Worm (Caenorhabditis elegans): ENCODE measurements around the gene erh-1.

DNA sequence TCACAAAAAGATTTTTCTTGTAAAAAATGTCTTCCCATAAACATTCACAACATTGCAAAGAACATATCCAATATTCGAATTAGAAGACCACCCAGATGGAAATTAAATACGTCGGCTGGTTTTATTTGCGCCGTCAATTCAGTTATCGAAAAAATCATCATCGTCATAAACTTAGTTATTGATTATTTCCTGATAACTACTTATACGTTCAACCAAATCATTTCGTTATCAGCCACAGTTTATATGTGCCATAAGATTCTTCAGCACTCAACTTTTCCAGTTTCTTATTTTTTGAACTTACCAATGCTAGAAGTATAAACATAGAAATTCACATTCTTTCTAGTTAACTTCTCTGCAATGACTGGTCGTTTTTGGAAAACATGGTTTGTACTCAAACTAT, 1.7 kb upstream of the erh-1 start:
- TF ChIP-seq flt-1 (GFP tag; IDR thresholded peaks at IDR 0.05) (no peak), cog-1 (tag; optimal IDR thresholded peaks at IDR 0.05) (no peak), klf-2 (GFP tag; conservative IDR thresholded peaks at IDR 0.05) (no peak), ztf-29 (GFP tag; IDR thresholded peaks at IDR 0.05) (no peak), med-1 (GFP tag; optimal IDR thresholded peaks at IDR 0.05; ENCODE audit: insufficient read depth) (no peak), tab-1 (GFP tag; IDR thresholded peaks at IDR 0.05) (no peak), ref-1 (GFP tag; conservative IDR thresholded peaks at IDR 0.05) (no peak), T22C8.4 (GFP tag; IDR thresholded peaks at IDR 0.05) (no peak), ztf-23 (GFP tag; IDR thresholded peaks at IDR 0.05) (no peak)

Data from whole organism, midembryonic.